Fruit fly (Drosophila melanogaster) whole organism, embryonic: Measurements from ENCODE around the gene CG31100.

ENCODE experiments used
- CG10462 ChIP-seq: fragments of 200-800 bp; sonication (Bioruptor generic); optimal IDR thresholded peaks from 2 replicates; lab custom pipeline; 2016; ENCODE audit warnings: missing biosample characterization, missing genetic modification characterization
- CG2712 ChIP-seq: fragments of 200-800 bp; optimal IDR thresholded peaks from 3 replicates; lab custom pipeline; 2019; ENCODE audit warnings: missing biosample characterization, mild to moderate bottlenecking, missing genetic modification characterization, moderate library complexity
- CG43689 ChIP-seq: fragments of 200-800 bp; sonication (Bioruptor generic); IDR thresholded peaks from 2 replicates; pipeline ENCODE4 v1.3.6; 2022; ENCODE audit warnings: missing biosample characterization, missing genetic modification characterization
- CG4730 ChIP-seq: fragments of 200-800 bp; sonication (Bioruptor generic); IDR thresholded peaks from 2 replicates; pipeline ENCODE4 v1.3.6; 2022; ENCODE audit warnings: missing biosample characterization, missing genetic modification characterization
- Hr51 ChIP-seq, 2 experiments: fragments of 200-800 bp; sonication (Bioruptor generic); optimal IDR thresholded peaks; 2 replicates in 1 of 2; 3 replicates in 1 of 2; lab custom pipeline; 2016 to 2018; ENCODE audit warnings: missing biosample characterization in 2 of 2, missing genetic modification characterization in 2 of 2, mild to moderate bottlenecking in 1 of 2, moderate library complexity in 1 of 2
- Hr78 ChIP-seq, 2 experiments: fragments of 200-800 bp in 1 of 2; fragments of >200 bp in 1 of 2; sonication (Bioruptor generic) in 1 of 2; optimal IDR thresholded peaks; 2 replicates each; lab custom pipeline; 2017 to 2019; ENCODE audit warnings: missing biosample characterization in 2 of 2, missing genetic modification characterization in 2 of 2, mild to moderate bottlenecking in 1 of 2, moderate library complexity in 1 of 2
- jing ChIP-seq: fragments of 200-800 bp; sonication (Bioruptor generic); optimal IDR thresholded peaks from 2 replicates; lab custom pipeline; 2018; ENCODE audit warnings: missing biosample characterization, mild to moderate bottlenecking, missing genetic modification characterization
- lilli ChIP-seq: fragments of 200-800 bp; sonication (Bioruptor generic); optimal IDR thresholded peaks from 3 replicates; lab custom pipeline; 2016; ENCODE audit warnings: missing biosample characterization, missing genetic modification characterization
- maf-S ChIP-seq: fragments of 200-800 bp; sonication (Bioruptor generic); optimal IDR thresholded peaks from 2 replicates; lab custom pipeline; 2016; ENCODE audit warnings: missing biosample characterization, missing genetic modification characterization
- pros ChIP-seq: fragments of 200-800 bp; sonication (Bioruptor generic); optimal IDR thresholded peaks from 3 replicates; lab custom pipeline; 2019; ENCODE audit warnings: missing biosample characterization, mild to moderate bottlenecking, missing genetic modification characterization, moderate library complexity
- sob ChIP-seq: fragments of 200-800 bp; sonication (Bioruptor generic); IDR thresholded peaks from 2 replicates; pipeline ENCODE4 v1.3.6; 2022; ENCODE audit warnings: missing biosample characterization, missing genetic modification characterization

dm6 chr3R:8963756-8964342 is 39.6 kb downstream of the CG31100 start:
- TF ChIP-seq Hr51 (GFP tag; optimal IDR thresholded peaks at IDR 0.05; lab: Kevin White, UChicago) (peak in 1 of 2 experiments; percentile 63), CG43689 (GFP tag; lab: Robert Waterston, UW) (no peak), CG2712 (peak; percentile 55), maf-S (GFP tag; lab: Kevin White, UChicago) (no peak), pros (GFP tag; lab: Kevin White, UChicago) (no peak), CG4730 (GFP tag; lab: Robert Waterston, UW) (0 out of 2 replicates have a peak, but pooled peaks have one; percentile 35), sob (GFP tag; lab: Robert Waterston, UW) (no peak), lilli (no peak), Hr78 (GFP tag; optimal IDR thresholded peaks at IDR 0.05; lab: Kevin White, UChicago) (no peak), jing (GFP tag; lab: Kevin White, UChicago) (no peak), CG10462 (GFP tag; lab: Kevin White, UChicago) (no peak)
